Worm (Caenorhabditis elegans) whole organism, young adult: ENCODE data around the gene C38C5.1.

Source experiments
- T26A5.8 ChIP-seq: sonication (generic microtip); optimal IDR thresholded peaks from 2 replicates; lab custom pipeline; 2016; ENCODE audit warnings: missing genetic modification characterization, missing compliant biosample characterization
- ama-1 ChIP-seq, 3 experiments: fragments of 150-350 bp in 1 of 3; sonication (generic microtip) in 2 of 3; optimal IDR thresholded peaks; 2 replicates each; lab custom pipeline; 2014 to 2018; ENCODE audit warnings: missing biosample characterization in 2 of 3, missing genetic modification characterization in 2 of 3, missing genetic modification reagents in 2 of 3
- him-1 ChIP-seq: sonication (generic microtip); optimal IDR thresholded peaks from 2 replicates; lab custom pipeline; 2016; ENCODE audit warnings: missing genotype, missing genetic modification reagents, missing genetic modification characterization, missing compliant biosample characterization
- hlh-12 ChIP-seq: sonication (generic microtip); optimal IDR thresholded peaks from 2 replicates; lab custom pipeline; 2016; ENCODE audit warnings: missing genetic modification characterization, missing compliant biosample characterization
- madf-10 ChIP-seq: sonication (generic microtip); optimal IDR thresholded peaks from 2 replicates; lab custom pipeline; 2016; ENCODE audit warnings: mild to moderate bottlenecking, missing genetic modification characterization, missing compliant biosample characterization
- nhr-179 ChIP-seq: sonication (generic microtip); optimal IDR thresholded peaks from 2 replicates; lab custom pipeline; 2016; ENCODE audit warnings: mild to moderate bottlenecking, missing genetic modification characterization, missing compliant biosample characterization
- snpc-4 ChIP-seq, 5 experiments: fragments of 150-350 bp in 1 of 5; sonication (generic microtip) in 4 of 5; optimal IDR thresholded peaks; 2 replicates each; lab custom pipeline; 2014 to 2018; ENCODE audit warnings: missing genetic modification characterization in 5 of 5, missing biosample characterization in 3 of 5, antibody characterized with exemption in 2 of 5, mild to moderate bottlenecking in 2 of 5, missing compliant biosample characterization in 2 of 5, missing genotype in 2 of 5, moderate library complexity in 2 of 5, missing genetic modification reagents in 1 of 5

DNA sequence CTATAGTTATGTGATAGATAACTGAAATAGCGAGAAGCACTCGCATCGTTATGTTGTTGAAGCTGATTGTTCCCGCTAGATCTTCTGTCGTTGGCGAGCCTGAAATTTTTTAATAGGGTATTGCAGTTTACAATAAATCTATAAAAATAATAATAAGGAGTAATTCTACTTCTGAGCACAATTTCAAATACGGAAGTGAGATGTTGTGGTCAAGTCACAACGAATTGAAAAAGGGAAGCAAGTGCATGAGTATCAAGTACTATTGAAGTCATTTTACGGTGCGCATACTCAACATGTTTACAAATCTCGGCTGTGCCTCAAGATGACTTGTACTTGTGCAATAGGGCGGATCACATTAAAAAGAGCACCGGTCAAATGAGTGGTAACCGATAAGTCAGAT lies 19.4 kb upstream of the C38C5.1 start, which contains the start of gene lgx-1:
- TF ChIP-seq ama-1 (optimal IDR thresholded peaks at IDR 0.05; lab: Kevin White, UChicago) (no peak), ama-1 (GFP tag; optimal IDR thresholded peaks at IDR 0.05; lab: Kevin White, UChicago) (no peak), snpc-4 (GFP tag; optimal IDR thresholded peaks at IDR 0.05; lab: Kevin White, UChicago) (no peak), snpc-4 (tag; optimal IDR thresholded peaks at IDR 0.05; lab: Kevin White, UChicago) (no peak), nhr-179 (tag; lab: Kevin White, UChicago) (no peak), hlh-12 (tag; lab: Kevin White, UChicago) (no peak), madf-10 (no peak), T26A5.8 (tag; lab: Kevin White, UChicago) (no peak), him-1 (tag; lab: Kevin White, UChicago) (no peak)
